Worm (Caenorhabditis elegans): ENCODE measurements around the gene C40A11.4.

DNA sequence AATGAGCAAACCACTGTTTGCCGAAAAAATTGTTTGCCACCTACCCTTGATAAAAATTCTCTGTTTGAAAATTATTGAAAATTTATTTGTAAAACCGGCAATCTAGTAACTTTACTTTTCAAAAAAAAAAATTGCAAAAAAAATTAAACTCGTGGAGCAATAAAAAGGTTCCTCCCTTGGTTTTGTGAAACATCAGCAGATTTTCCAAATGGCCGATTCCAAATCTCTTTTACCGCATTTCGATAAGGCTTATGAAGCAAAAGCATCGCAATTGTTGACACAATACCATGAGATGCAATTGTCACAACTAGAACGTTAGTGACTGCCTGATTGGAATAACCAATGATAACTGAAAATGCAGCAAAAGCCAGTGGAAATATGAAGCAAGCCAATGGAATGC, 22.7 kb upstream of the C40A11.4 start:
- TF ChIP-seq W03F9.2 (tag; optimal IDR thresholded peaks at IDR 0.05) (no peak), dao-5 (tag; optimal IDR thresholded peaks at IDR 0.05) (no peak)

Data from whole organism, L4/young adult.